Fruit fly (Drosophila melanogaster) whole organism, prepupa: ENCODE results near the gene CG5418.

Experiments used
- Blimp-1 ChIP-seq: fragments of 200-800 bp; sonication (Bioruptor generic); optimal IDR thresholded peaks from 3 replicates; lab custom pipeline; 2017; ENCODE audit warnings: missing biosample characterization, missing genetic modification characterization, mild to moderate bottlenecking, moderate library complexity, missing genetic modification reagents
- CG10669 ChIP-seq: fragments of 200-800 bp; sonication (Bioruptor generic); optimal IDR thresholded peaks from 3 replicates; lab custom pipeline; 2018; ENCODE audit warnings: missing biosample characterization, mild to moderate bottlenecking, missing genetic modification characterization, moderate library complexity
- CG16779 ChIP-seq: fragments of 200-800 bp; sonication (Bioruptor generic); optimal IDR thresholded peaks from 3 replicates; lab custom pipeline; 2017; ENCODE audit warnings: missing biosample characterization, mild to moderate bottlenecking, missing genetic modification characterization
- CG6854 ChIP-seq: fragments of 200-800 bp; sonication (Bioruptor generic); optimal IDR thresholded peaks from 2 replicates; lab custom pipeline; 2017; ENCODE audit warnings: missing biosample characterization, mild to moderate bottlenecking, missing genetic modification characterization
- Eip93F ChIP-seq: fragments of 200-800 bp; sonication (Bioruptor generic); optimal IDR thresholded peaks from 2 replicates; lab custom pipeline; 2016; ENCODE audit warnings: missing biosample characterization, mild to moderate bottlenecking, missing genetic modification characterization
- Lpt ChIP-seq: fragments of 200-800 bp; sonication (Bioruptor generic); optimal IDR thresholded peaks from 3 replicates; lab custom pipeline; 2016; ENCODE audit warnings: missing biosample characterization, missing genetic modification characterization
- OdsH ChIP-seq: fragments of 200-800 bp; sonication (Bioruptor generic); optimal IDR thresholded peaks from 3 replicates; lab custom pipeline; 2016; ENCODE audit warnings: missing biosample characterization, missing genetic modification characterization
- Sox102F ChIP-seq: fragments of 200-800 bp; sonication (Bioruptor generic); optimal IDR thresholded peaks from 2 replicates; lab custom pipeline; 2016; ENCODE audit warnings: missing biosample characterization, mild to moderate bottlenecking, missing genetic modification characterization

- peak; percentile 48 for TF ChIP-seq Lpt (GFP tag; lab: Kevin White, UChicago)
- peak; percentile 35 for TF ChIP-seq CG10669 (GFP tag; lab: Kevin White, UChicago)
- no peak for TF ChIP-seq Blimp-1 (GFP tag; lab: Kevin White, UChicago)
- TF ChIP-seq OdsH (GFP tag; lab: Kevin White, UChicago), result peak; percentile 67
- no peak for TF ChIP-seq CG6854
- peak; percentile 3 for TF ChIP-seq Eip93F (GFP tag; lab: Kevin White, UChicago)
- peak; percentile 36 for TF ChIP-seq Sox102F (GFP tag; lab: Kevin White, UChicago)
- no peak for TF ChIP-seq CG16779 (tag; lab: Kevin White, UChicago)
Measured at dm6 chr2L:12433712-12434534, 19.1 kb downstream of the CG5418 start, which contains the start of gene eRF3.
